Worm (Caenorhabditis elegans) whole organism, L1 larva: Measurements from ENCODE around the gene T04B2.7.

Experiments
- C04F5.9 ChIP-seq: sonication (generic microtip); optimal IDR thresholded peaks from 2 replicates; lab custom pipeline; 2016; ENCODE audit warnings: missing genetic modification characterization, missing compliant biosample characterization
- C34B4.2 ChIP-seq: sonication (generic microtip); optimal IDR thresholded peaks from 2 replicates; lab custom pipeline; 2017; ENCODE audit warnings: mild to moderate bottlenecking, missing genetic modification characterization, missing compliant biosample characterization
- F16B12.6 ChIP-seq: fragments of 150-350 bp; optimal IDR thresholded peaks from 2 replicates; lab custom pipeline; 2014; ENCODE audit warnings: missing biosample characterization, missing genetic modification characterization
- Y116A8C.19 ChIP-seq: sonication (generic microtip); optimal IDR thresholded peaks from 2 replicates; lab custom pipeline; 2016; ENCODE audit warnings: missing compliant biosample characterization, missing genetic modification characterization, borderline replicate concordance
- aly-2 ChIP-seq: fragments of 150-350 bp; optimal IDR thresholded peaks from 2 replicates; lab custom pipeline; 2014; ENCODE audit warnings: missing biosample characterization, missing genetic modification characterization
- blmp-1 ChIP-seq: fragments of 150-350 bp; optimal IDR thresholded peaks from 2 replicates; lab custom pipeline; 2014; ENCODE audit warnings: missing biosample characterization, missing genetic modification characterization
- ceh-8 ChIP-seq: fragments of 200-800 bp; sonication (Bioruptor generic); optimal IDR thresholded peaks from 2 replicates; lab custom pipeline; 2018; ENCODE audit warnings: mild to moderate bottlenecking, missing genetic modification characterization, moderate library complexity, missing compliant biosample characterization
- ceh-88 ChIP-seq: fragments of 200-800 bp; sonication (Bioruptor generic); IDR thresholded peaks from 2 replicates; pipeline ENCODE4 v1.3.6; 2022; ENCODE audit warnings: missing genetic modification characterization, missing compliant biosample characterization
- ces-1 ChIP-seq: fragments of 150-350 bp; optimal IDR thresholded peaks from 2 replicates; lab custom pipeline; 2014; ENCODE audit warnings: missing biosample characterization, missing genetic modification reagents, missing genetic modification characterization
- dpl-1 ChIP-seq, 3 experiments: fragments of 150-350 bp in 2 of 3; sonication (generic microtip) in 1 of 3; optimal IDR thresholded peaks; 2 replicates each; lab custom pipeline; 2014 to 2017; ENCODE audit warnings: missing biosample characterization in 3 of 3, missing genetic modification characterization in 3 of 3, missing genetic modification reagents in 3 of 3
- dsc-1 ChIP-seq: sonication (generic microtip); optimal IDR thresholded peaks from 2 replicates; lab custom pipeline; 2016; ENCODE audit warnings: mild to moderate bottlenecking, missing genetic modification characterization, missing compliant biosample characterization
- efl-1 ChIP-seq, 4 experiments: fragments of 150-350 bp; optimal IDR thresholded peaks in 3 of 4; peaks in 1 of 4; 1 replicate in 1 of 4; 2 replicates in 3 of 4; lab custom pipeline; 2014; ENCODE audit warnings: missing biosample characterization in 2 of 4, missing genetic modification characterization in 2 of 4, missing genetic modification reagents in 2 of 4
- efl-3 ChIP-seq: fragments of 200-800 bp; sonication (Bioruptor generic); optimal IDR thresholded peaks from 2 replicates; lab custom pipeline; 2018; ENCODE audit warnings: mild to moderate bottlenecking, missing genetic modification characterization, missing compliant biosample characterization
- egl-27 ChIP-seq, 2 experiments: fragments of 150-350 bp in 1 of 2; sonication (generic microtip); optimal IDR thresholded peaks; 3 replicates each; lab custom pipeline; 2017 to 2018; ENCODE audit warnings: missing biosample characterization in 2 of 2, missing genetic modification characterization in 2 of 2, missing genetic modification reagents in 2 of 2
- elt-2 ChIP-seq: sonication (generic microtip); optimal IDR thresholded peaks from 2 replicates; lab custom pipeline; 2016; ENCODE audit warnings: missing genetic modification characterization, mild to moderate bottlenecking, inconsistent platforms, missing compliant biosample characterization, missing genetic modification reagents
- elt-3 ChIP-seq, 6 experiments: fragments of 150-350 bp in 1 of 6; sonication (generic microtip); optimal IDR thresholded peaks; 2 replicates each; lab custom pipeline; 2017 to 2018; ENCODE audit warnings: missing biosample characterization in 6 of 6, missing genetic modification characterization in 6 of 6, inconsistent platforms in 1 of 6
- fkh-8 ChIP-seq: sonication (generic microtip); optimal IDR thresholded peaks from 2 replicates; lab custom pipeline; 2016; ENCODE audit warnings: mild to moderate bottlenecking, missing genetic modification characterization, missing compliant biosample characterization
- isw-1 ChIP-seq: fragments of 200-800 bp; sonication (Bioruptor generic); IDR thresholded peaks from 2 replicates; pipeline ENCODE4 v1.3.6; 2022; ENCODE audit warnings: missing genetic modification characterization, missing compliant biosample characterization
- lin-13 ChIP-seq: fragments of 150-350 bp; optimal IDR thresholded peaks from 2 replicates; lab custom pipeline; 2014; ENCODE audit warnings: missing biosample characterization, missing genetic modification reagents, missing genetic modification characterization
- lin-14 ChIP-seq: fragments of 200-800 bp; sonication (Bioruptor generic); optimal IDR thresholded peaks from 2 replicates; lab custom pipeline; 2018; ENCODE audit warnings: mild to moderate bottlenecking, missing genetic modification characterization, moderate library complexity, missing compliant biosample characterization
- lin-35 ChIP-seq, 2 experiments: fragments of 150-350 bp; optimal IDR thresholded peaks; 2 replicates each; lab custom pipeline; 2014; ENCODE audit warnings: missing biosample characterization in 2 of 2, missing genetic modification characterization in 2 of 2, missing genetic modification reagents in 2 of 2
- lsy-2 ChIP-seq, 2 experiments: fragments of 150-350 bp; optimal IDR thresholded peaks; 2 replicates each; lab custom pipeline; 2014; ENCODE audit warnings: missing biosample characterization in 2 of 2, missing genetic modification characterization in 2 of 2
- mab-9 ChIP-seq: fragments of 200-800 bp; sonication (Bioruptor generic); IDR thresholded peaks from 2 replicates; pipeline ENCODE4 v1.3.6; 2022; ENCODE audit warnings: missing genetic modification reagents, missing genetic modification characterization, missing compliant biosample characterization
- mdl-1 ChIP-seq, 2 experiments: fragments of 150-350 bp; optimal IDR thresholded peaks; 2 replicates each; lab custom pipeline; 2014 to 2017; ENCODE audit warnings: missing biosample characterization in 2 of 2, missing genetic modification characterization in 2 of 2, inconsistent platforms in 1 of 2
- mef-2 ChIP-seq: fragments of 150-350 bp; optimal IDR thresholded peaks from 2 replicates; lab custom pipeline; 2014; ENCODE audit warnings: missing biosample characterization, missing genetic modification characterization
- nhr-11 ChIP-seq: fragments of 150-350 bp; optimal IDR thresholded peaks from 2 replicates; lab custom pipeline; 2014; ENCODE audit warnings: missing biosample characterization, missing genetic modification characterization
- nhr-20 ChIP-seq: sonication (generic microtip); optimal IDR thresholded peaks from 2 replicates; lab custom pipeline; 2016; ENCODE audit warnings: mild to moderate bottlenecking, missing genetic modification characterization, missing compliant biosample characterization
- nhr-237 ChIP-seq: fragments of 150-350 bp; optimal IDR thresholded peaks from 2 replicates; lab custom pipeline; 2014; ENCODE audit warnings: missing biosample characterization, missing genetic modification characterization
- nhr-28 ChIP-seq: fragments of 150-350 bp; optimal IDR thresholded peaks from 2 replicates; lab custom pipeline; 2014; ENCODE audit warnings: missing biosample characterization, missing genetic modification characterization
- nhr-71 ChIP-seq: sonication (generic microtip); optimal IDR thresholded peaks from 2 replicates; lab custom pipeline; 2016; ENCODE audit warnings: mild to moderate bottlenecking, missing genetic modification characterization, moderate library complexity, missing compliant biosample characterization
- nhr-77 ChIP-seq: fragments of 150-350 bp; optimal IDR thresholded peaks from 2 replicates; lab custom pipeline; 2014; ENCODE audit warnings: missing biosample characterization, missing genetic modification characterization
- nhr-90 ChIP-seq: sonication (generic microtip); optimal IDR thresholded peaks from 2 replicates; lab custom pipeline; 2016; ENCODE audit warnings: mild to moderate bottlenecking, missing genetic modification characterization, missing compliant biosample characterization; ENCODE audit not compliant: poor library complexity
- pag-3 ChIP-seq: sonication (generic microtip); optimal IDR thresholded peaks from 2 replicates; lab custom pipeline; 2017; ENCODE audit warnings: missing genetic modification characterization, mild to moderate bottlenecking, missing compliant biosample characterization, antibody characterized with exemption, borderline replicate concordance; ENCODE audit not compliant: insufficient read depth
- pax-3 ChIP-seq: fragments of 200-800 bp; sonication (Bioruptor generic); optimal IDR thresholded peaks from 2 replicates; lab custom pipeline; 2018; ENCODE audit warnings: mild to moderate bottlenecking, missing genetic modification characterization, moderate library complexity, missing compliant biosample characterization
- snpc-4 ChIP-seq: fragments of 150-350 bp; optimal IDR thresholded peaks from 2 replicates; lab custom pipeline; 2014; ENCODE audit warnings: missing biosample characterization, missing genetic modification characterization
- snu-23 ChIP-seq: sonication (generic microtip); optimal IDR thresholded peaks from 2 replicates; lab custom pipeline; 2016; ENCODE audit warnings: missing genetic modification characterization, missing compliant biosample characterization
- sox-4 ChIP-seq: sonication (generic microtip); optimal IDR thresholded peaks from 2 replicates; lab custom pipeline; 2016; ENCODE audit warnings: missing genetic modification characterization, missing compliant biosample characterization
- sptf-1 ChIP-seq: fragments of 150-350 bp; optimal IDR thresholded peaks from 2 replicates; lab custom pipeline; 2014; ENCODE audit warnings: missing biosample characterization, missing genetic modification characterization
- swsn-7 ChIP-seq: sonication (generic microtip); optimal IDR thresholded peaks from 2 replicates; lab custom pipeline; 2016; ENCODE audit warnings: missing genetic modification characterization, missing compliant biosample characterization
- tbx-2 ChIP-seq: sonication (generic microtip); optimal IDR thresholded peaks from 2 replicates; lab custom pipeline; 2016; ENCODE audit warnings: missing genetic modification characterization, missing compliant biosample characterization
- tlp-1 ChIP-seq: fragments of 150-350 bp; optimal IDR thresholded peaks from 2 replicates; lab custom pipeline; 2014; ENCODE audit warnings: missing biosample characterization, missing genetic modification characterization
- unc-62 ChIP-seq: fragments of 150-350 bp; optimal IDR thresholded peaks from 2 replicates; lab custom pipeline; 2014; ENCODE audit warnings: missing biosample characterization, missing genetic modification reagents, missing genetic modification characterization
- unc-86 ChIP-seq: sonication (generic microtip); optimal IDR thresholded peaks from 2 replicates; lab custom pipeline; 2016; ENCODE audit warnings: missing genetic modification characterization, missing compliant biosample characterization
- unc-98 ChIP-seq: fragments of 200-800 bp; sonication (Bioruptor generic); IDR thresholded peaks from 2 replicates; pipeline ENCODE4 v1.3.6; 2022; ENCODE audit warnings: missing genetic modification characterization, missing compliant biosample characterization
- zag-1 ChIP-seq: fragments of 150-350 bp; optimal IDR thresholded peaks from 2 replicates; lab custom pipeline; 2014; ENCODE audit warnings: missing biosample characterization, missing genetic modification characterization
- zip-4 ChIP-seq: fragments of 200-800 bp; sonication (Bioruptor generic); optimal IDR thresholded peaks from 2 replicates; lab custom pipeline; 2018; ENCODE audit warnings: mild to moderate bottlenecking, missing genetic modification characterization, moderate library complexity, missing compliant biosample characterization
- ztf-11 ChIP-seq, 2 experiments: sonication (generic microtip); optimal IDR thresholded peaks; 2 replicates each; lab custom pipeline; 2016 to 2017; ENCODE audit warnings: missing genetic modification characterization in 2 of 2, missing biosample characterization in 1 of 2, missing compliant biosample characterization in 1 of 2
- ztf-4 ChIP-seq: fragments of 150-350 bp; optimal IDR thresholded peaks from 2 replicates; lab custom pipeline; 2014; ENCODE audit warnings: missing biosample characterization, missing genetic modification characterization

T04B2.7 gene

ce11 chrIV:10062728-10063127, 6.7 kb upstream of the T04B2.7 start, which contains the start of gene ipla-7 (continued):
- TF ChIP-seq ces-1 (GFP tag; lab: Kevin White, UChicago) (no peak), unc-86 (peak; percentile 15), lin-14 (GFP tag; lab: Kevin White, UChicago) (peak; percentile 80), sptf-1 (tag; lab: Kevin White, UChicago) (no peak), lin-35 (GFP tag; optimal IDR thresholded peaks at IDR 0.05; lab: Kevin White, UChicago) (peak in 1 of 2 experiments; percentile 11), lin-13 (GFP tag; lab: Kevin White, UChicago) (no peak), C34B4.2 (tag; lab: Kevin White, UChicago) (no peak)

- TF ChIP-seq elt-2 (tag; lab: Kevin White, UChicago) (peak; percentile 53), ces-1 (GFP tag; lab: Kevin White, UChicago) (no peak)
- TF ChIP-seq, all 84 proteins: peak for 1
Measured at ce11 chrIV:10060795-10061194, 4.8 kb upstream of the T04B2.7 start.

ce11 chrIV:10059175-10059574, 3.1 kb upstream of the T04B2.7 start:
- TF ChIP-seq ztf-11 (tag; optimal IDR thresholded peaks at IDR 0.05; lab: Kevin White, UChicago) (no peak), blmp-1 (tag; lab: Kevin White, UChicago) (no peak), nhr-71 (tag; lab: Kevin White, UChicago) (peak; percentile 31), dsc-1 (tag; lab: Kevin White, UChicago) (no peak), elt-3 (tag; optimal IDR thresholded peaks at IDR 0.05; lab: Kevin White, UChicago) (no peak), aly-2 (tag; lab: Kevin White, UChicago) (no peak), ceh-8 (GFP tag; lab: Kevin White, UChicago) (no peak), ztf-4 (tag; lab: Kevin White, UChicago) (no peak), elt-2 (tag; lab: Kevin White, UChicago) (peak; percentile 98), efl-3 (GFP tag; lab: Kevin White, UChicago) (no peak), nhr-20 (peak; percentile 10), zip-4 (GFP tag; lab: Kevin White, UChicago) (no peak), tlp-1 (tag; lab: Kevin White, UChicago) (peak; percentile 70), pax-3 (tag; lab: Kevin White, UChicago) (no peak), egl-27 (tag; optimal IDR thresholded peaks at IDR 0.05; lab: Kevin White, UChicago) (no peak), fkh-8 (tag; lab: Kevin White, UChicago) (no peak), swsn-7 (no peak), lin-14 (GFP tag; lab: Kevin White, UChicago) (no peak), nhr-90 (tag; lab: Kevin White, UChicago) (peak; percentile 3), nhr-28 (tag; lab: Kevin White, UChicago) (no peak), sox-4 (tag; lab: Kevin White, UChicago) (no peak), isw-1 (no peak), sptf-1 (tag; lab: Kevin White, UChicago) (no peak), mab-9 (GFP tag; lab: Robert Waterston, UW) (no peak), efl-1 (optimal IDR thresholded peaks at IDR 0.05; lab: Kevin White, UChicago) (no peak), efl-1 (GFP tag; optimal IDR thresholded peaks at IDR 0.05 in 1 of 2; lab: Kevin White, UChicago) (peak in 1 of 2 experiments; percentile 38), nhr-11 (tag; lab: Kevin White, UChicago) (no peak), Y116A8C.19 (tag; lab: Kevin White, UChicago) (no peak), pag-3 (tag; lab: Kevin White, UChicago) (no peak), lsy-2 (tag; optimal IDR thresholded peaks at IDR 0.05; lab: Kevin White, UChicago) (no peak), nhr-237 (tag; lab: Kevin White, UChicago) (no peak), F16B12.6 (no peak), zag-1 (tag; lab: Kevin White, UChicago) (no peak), nhr-77 (tag; lab: Kevin White, UChicago) (no peak), snpc-4 (tag; lab: Kevin White, UChicago) (no peak), snu-23 (GFP tag; lab: Kevin White, UChicago) (no peak), tbx-2 (no peak), C04F5.9 (no peak), unc-98 (GFP tag; lab: Robert Waterston, UW) (no peak), unc-62 (GFP tag; lab: Kevin White, UChicago) (no peak), ceh-88 (GFP tag; lab: Robert Waterston, UW) (no peak), dpl-1 (GFP tag; optimal IDR thresholded peaks at IDR 0.05; lab: Kevin White, UChicago) (no peak), mef-2 (no peak), mdl-1 (tag; optimal IDR thresholded peaks at IDR 0.05; lab: Kevin White, UChicago) (no peak)
